Fruit fly (Drosophila melanogaster): ENCODE measurements around the gene Brr2.

Brr2 gene

DNA sequence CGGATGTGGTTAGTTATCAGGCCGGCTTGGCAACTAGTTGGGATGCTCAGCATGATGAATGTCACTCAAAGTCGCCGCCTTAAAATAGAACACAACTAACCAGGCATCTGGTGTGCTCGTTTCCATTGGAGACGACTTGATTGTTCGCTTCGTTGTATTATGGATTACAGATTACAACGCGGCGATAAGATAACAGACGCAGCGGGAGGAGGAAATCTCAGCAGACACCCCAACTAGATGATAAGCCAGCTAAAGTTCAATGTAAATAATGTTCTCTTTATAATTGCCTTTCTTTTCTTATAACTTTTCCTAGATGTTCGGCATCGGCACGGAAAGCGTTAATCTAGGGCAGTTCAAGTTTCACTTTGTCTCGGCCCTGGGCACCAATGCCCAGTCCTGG is 1.0 kb upstream of the Brr2 start:
- peak; percentile 59 for TF ChIP-seq sug (tag; optimal IDR thresholded peaks at IDR 0.05)
- peak; percentile 1 for TF ChIP-seq mirr (GFP tag; optimal IDR thresholded peaks at IDR 0.05)
- peak; percentile 51 for TF ChIP-seq CG34376 (GFP tag; optimal IDR thresholded peaks at IDR 0.05)
- TF ChIP-seq pros (GFP tag; optimal IDR thresholded peaks at IDR 0.05), result peak; percentile 23
- no peak for TF ChIP-seq CG11695 (GFP tag; IDR thresholded peaks at IDR 0.05)

DNA sequence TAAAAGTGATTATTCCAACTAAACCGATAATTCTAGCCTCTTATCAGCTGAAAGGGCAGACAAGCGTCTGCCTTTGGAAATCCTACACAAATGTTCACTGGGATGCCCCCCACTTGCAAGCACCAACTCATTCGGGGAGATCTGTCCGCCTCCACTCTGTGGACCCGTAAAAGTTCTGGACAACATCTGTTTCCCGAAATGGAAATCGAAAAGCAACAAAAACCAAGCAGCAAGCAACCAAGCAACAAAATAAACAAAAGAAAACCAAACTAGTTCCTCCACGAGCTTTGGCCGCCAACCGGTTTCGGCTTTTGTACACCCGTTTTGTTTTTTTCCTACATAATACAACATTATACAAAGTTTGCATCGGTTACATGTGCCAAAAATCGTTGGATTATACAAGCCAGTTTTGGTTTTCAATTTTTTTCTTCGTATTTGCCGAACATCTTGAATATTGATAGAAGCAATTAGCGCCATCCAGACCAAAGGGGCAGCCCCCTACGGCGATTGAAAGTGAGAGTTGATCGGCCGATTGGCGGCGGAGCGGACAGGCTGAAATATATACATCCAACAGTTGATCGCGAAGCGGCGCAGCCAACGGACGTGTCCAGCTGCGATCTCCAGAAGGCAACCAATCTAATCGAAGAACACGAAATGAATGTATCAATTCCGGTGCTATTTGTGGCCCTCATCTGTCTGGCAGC is 8.9 kb downstream of the Brr2 start, which contains the start of gene CG17032:
TSS of gene CG17032 (plus strand) at position 232 of the 704 bp plus-strand sequence.
- TF ChIP-seq YL-1 (GFP tag; optimal IDR thresholded peaks at IDR 0.05) (no peak), mirr (GFP tag; optimal IDR thresholded peaks at IDR 0.05) (peak; percentile 38), CkIIα-i1 (GFP tag; IDR thresholded peaks at IDR 0.05) (no peak), Pdp1 (GFP tag; optimal IDR thresholded peaks at IDR 0.05) (peak in 1 of 2 experiments; percentile 95), dm (GFP tag; optimal IDR thresholded peaks at IDR 0.05) (no peak), zf30C (GFP tag; optimal IDR thresholded peaks at IDR 0.05) (no peak), CG15696 (tag; optimal IDR thresholded peaks at IDR 0.05) (no peak), BtbVII (GFP tag; optimal IDR thresholded peaks at IDR 0.05) (peak; percentile 34), CG10462 (GFP tag; optimal IDR thresholded peaks at IDR 0.05) (no peak), ftz-f1 (GFP tag; optimal IDR thresholded peaks at IDR 0.05) (peak; percentile 2), Ada2b (GFP tag; IDR thresholded peaks at IDR 0.05) (peak; percentile 7; the same call in 1 of the 2 replicates), CG12769 (tag; optimal IDR thresholded peaks at IDR 0.05) (peak; percentile 96), CG6175 (GFP tag; IDR thresholded peaks at IDR 0.05) (peak; percentile 51; the same call in 1 of the 3 replicates), Fer2 (tag; optimal IDR thresholded peaks at IDR 0.05) (no peak), CG9932 (GFP tag; IDR thresholded peaks at IDR 0.05) (peak; percentile 40; the same call in 1 of the 2 replicates), CG1647 (GFP tag; optimal IDR thresholded peaks at IDR 0.05) (no peak), CG13424 (tag; optimal IDR thresholded peaks at IDR 0.05) (no peak), tll (GFP tag; optimal IDR thresholded peaks at IDR 0.05) (no peak), CG11696 (GFP tag; IDR thresholded peaks at IDR 0.05) (no peak), CG13287 (GFP tag; IDR thresholded peaks at IDR 0.05; ENCODE audit: partially characterized antibody) (peak; percentile 28; the same call in 1 of the 2 replicates), Adf1 (GFP tag; IDR thresholded peaks at IDR 0.05) (peak; percentile 57; the same call in 1 of the 2 replicates), cato (GFP tag; optimal IDR thresholded peaks at IDR 0.05; ENCODE audit: borderline replicate concordance) (no peak), pum (GFP tag; optimal IDR thresholded peaks at IDR 0.05) (no peak), E2f1 (GFP tag; IDR thresholded peaks at IDR 0.05) (peak; percentile 26; the same call in 1 of the 2 replicates), CG18476 (GFP tag; optimal IDR thresholded peaks at IDR 0.05) (no peak), CG2875 (GFP tag; optimal IDR thresholded peaks at IDR 0.05) (no peak), Fer3 (tag; optimal IDR thresholded peaks at IDR 0.05) (no peak), Myb (GFP tag; optimal IDR thresholded peaks at IDR 0.05) (no peak), nerfin-1 (tag; optimal IDR thresholded peaks at IDR 0.05) (no peak), so (GFP tag; IDR thresholded peaks at IDR 0.05) (0 out of 3 replicates have a peak, but pooled peaks have one; percentile 6), cwo (GFP tag; optimal IDR thresholded peaks at IDR 0.05) (peak; percentile 53), p53 (GFP tag; optimal IDR thresholded peaks at IDR 0.05) (no peak), mld (GFP tag; IDR thresholded peaks at IDR 0.05; ENCODE audit: partially characterized antibody) (no peak), caup (GFP tag; optimal IDR thresholded peaks at IDR 0.05; ENCODE audit: severe bottlenecking) (peak; percentile 15), Max (GFP tag; optimal IDR thresholded peaks at IDR 0.05) (no peak), MESR4 (GFP tag; optimal IDR thresholded peaks at IDR 0.05) (peak; percentile 4), rib (GFP tag; IDR thresholded peaks at IDR 0.05) (peak; percentile 78; the same call in 1 of the 2 replicates), row (GFP tag; IDR thresholded peaks at IDR 0.05) (no peak), CG42726 (GFP tag; IDR thresholded peaks at IDR 0.05; ENCODE audit: partially characterized antibody) (no peak), CG11456 (GFP tag; IDR thresholded peaks at IDR 0.05) (0 out of 3 replicates have a peak, but pooled peaks have one; percentile 57), kni (GFP tag; optimal IDR thresholded peaks at IDR 0.05) (peak; percentile 75), Deaf1 (tag; optimal IDR thresholded peaks at IDR 0.05) (peak; percentile 57)
